Fruit fly (Drosophila melanogaster): Measurements from ENCODE around the gene sNPF-R.

DNA sequence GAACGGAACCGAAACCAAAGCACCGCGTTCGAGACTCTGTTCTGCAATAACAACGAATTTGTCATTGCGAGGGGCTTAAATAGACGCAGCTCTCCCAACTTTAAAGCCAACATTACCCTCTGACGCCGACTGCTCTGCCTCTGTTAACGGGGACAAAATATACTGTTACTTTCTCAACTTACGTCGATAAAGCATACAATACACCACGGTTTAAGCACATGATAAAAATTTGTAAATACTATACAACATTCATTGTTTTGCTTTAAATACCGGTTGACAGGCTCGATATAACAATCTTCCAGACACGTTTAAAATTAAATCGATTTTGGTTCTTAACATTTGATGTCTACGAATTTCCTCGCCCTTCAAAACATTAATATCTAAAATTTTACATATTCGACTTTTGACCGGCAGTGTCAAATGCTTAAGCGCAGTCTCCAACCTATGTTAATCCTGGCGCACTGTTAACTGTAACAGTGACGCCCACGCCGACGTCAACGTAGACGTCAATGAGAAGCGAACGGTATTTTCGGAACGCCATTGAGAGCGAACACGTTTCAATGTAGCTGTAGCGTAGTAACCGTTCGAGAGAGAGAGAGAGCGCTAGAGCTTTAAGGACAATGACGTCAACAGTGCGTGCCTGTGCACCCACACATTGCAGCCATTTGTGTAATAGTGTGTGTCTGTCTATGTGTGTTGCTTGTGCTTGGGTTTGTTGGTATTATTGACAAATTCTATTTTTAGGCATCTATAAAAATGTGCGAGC, 15.2 kb upstream of the sNPF-R start, which contains the start of gene CG14186:
- TF ChIP-seq CG8478 (optimal IDR thresholded peaks at IDR 0.05) (no peak), CTCF (optimal IDR thresholded peaks at IDR 0.05) (peak; percentile 71 to 74)
